Worm (Caenorhabditis elegans) whole organism, L1 larva: Measurements from ENCODE around the gene ZK1290.14.

ENCODE experiments used
- C16A3.4 ChIP-seq: fragments of 150-350 bp; optimal IDR thresholded peaks from 2 replicates; lab custom pipeline; 2014; ENCODE audit warnings: missing biosample characterization, missing genetic modification characterization
- F16B12.6 ChIP-seq: fragments of 150-350 bp; optimal IDR thresholded peaks from 2 replicates; lab custom pipeline; 2014; ENCODE audit warnings: missing biosample characterization, missing genetic modification characterization
- blmp-1 ChIP-seq: fragments of 150-350 bp; optimal IDR thresholded peaks from 2 replicates; lab custom pipeline; 2014; ENCODE audit warnings: missing biosample characterization, missing genetic modification characterization
- ceh-82 ChIP-seq, 3 experiments: fragments of 150-350 bp in 1 of 3; sonication (generic microtip) in 2 of 3; optimal IDR thresholded peaks; 2 replicates each; lab custom pipeline; 2014 to 2017; ENCODE audit warnings: missing biosample characterization in 3 of 3, missing genetic modification characterization in 3 of 3
- ceh-88 ChIP-seq: fragments of 200-800 bp; sonication (Bioruptor generic); IDR thresholded peaks from 2 replicates; pipeline ENCODE4 v1.3.6; 2022; ENCODE audit warnings: missing genetic modification characterization, missing compliant biosample characterization
- ceh-90 ChIP-seq: sonication (generic microtip); optimal IDR thresholded peaks from 2 replicates; lab custom pipeline; 2016; ENCODE audit warnings: missing genetic modification characterization, missing compliant biosample characterization
- ces-1 ChIP-seq: fragments of 150-350 bp; optimal IDR thresholded peaks from 2 replicates; lab custom pipeline; 2014; ENCODE audit warnings: missing biosample characterization, missing genetic modification reagents, missing genetic modification characterization
- dpl-1 ChIP-seq, 3 experiments: fragments of 150-350 bp in 2 of 3; sonication (generic microtip) in 1 of 3; optimal IDR thresholded peaks; 2 replicates each; lab custom pipeline; 2014 to 2017; ENCODE audit warnings: missing biosample characterization in 3 of 3, missing genetic modification characterization in 3 of 3, missing genetic modification reagents in 3 of 3
- dsc-1 ChIP-seq: sonication (generic microtip); optimal IDR thresholded peaks from 2 replicates; lab custom pipeline; 2016; ENCODE audit warnings: mild to moderate bottlenecking, missing genetic modification characterization, missing compliant biosample characterization
- efl-1 ChIP-seq, 4 experiments: fragments of 150-350 bp; optimal IDR thresholded peaks in 3 of 4; peaks in 1 of 4; 1 replicate in 1 of 4; 2 replicates in 3 of 4; lab custom pipeline; 2014; ENCODE audit warnings: missing biosample characterization in 2 of 4, missing genetic modification characterization in 2 of 4, missing genetic modification reagents in 2 of 4
- elt-2 ChIP-seq: sonication (generic microtip); optimal IDR thresholded peaks from 2 replicates; lab custom pipeline; 2016; ENCODE audit warnings: missing genetic modification characterization, mild to moderate bottlenecking, inconsistent platforms, missing compliant biosample characterization, missing genetic modification reagents
- fkh-10 ChIP-seq: sonication (generic microtip); optimal IDR thresholded peaks from 2 replicates; lab custom pipeline; 2017; ENCODE audit warnings: missing biosample characterization, missing genetic modification reagents, missing genetic modification characterization
- fos-1 ChIP-seq: fragments of 150-350 bp; optimal IDR thresholded peaks from 2 replicates; lab custom pipeline; 2014; ENCODE audit warnings: missing biosample characterization, missing genetic modification characterization
- hlh-4 ChIP-seq: sonication (generic microtip); optimal IDR thresholded peaks from 2 replicates; lab custom pipeline; 2016; ENCODE audit warnings: mild to moderate bottlenecking, missing genetic modification characterization, missing compliant biosample characterization
- lin-14 ChIP-seq: fragments of 200-800 bp; sonication (Bioruptor generic); optimal IDR thresholded peaks from 2 replicates; lab custom pipeline; 2018; ENCODE audit warnings: mild to moderate bottlenecking, missing genetic modification characterization, moderate library complexity, missing compliant biosample characterization
- lin-15B ChIP-seq: fragments of 150-350 bp; sonication (generic microtip); optimal IDR thresholded peaks from 3 replicates; lab custom pipeline; 2014; ENCODE audit warnings: missing biosample characterization, missing genetic modification characterization
- lin-35 ChIP-seq, 2 experiments: fragments of 150-350 bp; optimal IDR thresholded peaks; 2 replicates each; lab custom pipeline; 2014; ENCODE audit warnings: missing biosample characterization in 2 of 2, missing genetic modification characterization in 2 of 2, missing genetic modification reagents in 2 of 2
- mab-9 ChIP-seq: fragments of 200-800 bp; sonication (Bioruptor generic); IDR thresholded peaks from 2 replicates; pipeline ENCODE4 v1.3.6; 2022; ENCODE audit warnings: missing genetic modification reagents, missing genetic modification characterization, missing compliant biosample characterization
- mef-2 ChIP-seq: fragments of 150-350 bp; optimal IDR thresholded peaks from 2 replicates; lab custom pipeline; 2014; ENCODE audit warnings: missing biosample characterization, missing genetic modification characterization
- mep-1 ChIP-seq: fragments of 150-350 bp; optimal IDR thresholded peaks from 2 replicates; lab custom pipeline; 2014; ENCODE audit warnings: missing biosample characterization, missing genetic modification characterization
- nhr-20 ChIP-seq: sonication (generic microtip); optimal IDR thresholded peaks from 2 replicates; lab custom pipeline; 2016; ENCODE audit warnings: mild to moderate bottlenecking, missing genetic modification characterization, missing compliant biosample characterization
- nhr-47 ChIP-seq: sonication (generic microtip); optimal IDR thresholded peaks from 2 replicates; lab custom pipeline; 2016; ENCODE audit warnings: mild to moderate bottlenecking, missing genetic modification characterization, moderate library complexity, missing compliant biosample characterization
- nhr-90 ChIP-seq: sonication (generic microtip); optimal IDR thresholded peaks from 2 replicates; lab custom pipeline; 2016; ENCODE audit warnings: mild to moderate bottlenecking, missing genetic modification characterization, missing compliant biosample characterization; ENCODE audit not compliant: poor library complexity
- pax-3 ChIP-seq: fragments of 200-800 bp; sonication (Bioruptor generic); optimal IDR thresholded peaks from 2 replicates; lab custom pipeline; 2018; ENCODE audit warnings: mild to moderate bottlenecking, missing genetic modification characterization, moderate library complexity, missing compliant biosample characterization
- rnt-1 ChIP-seq: sonication (generic microtip); optimal IDR thresholded peaks from 2 replicates; lab custom pipeline; 2016; ENCODE audit warnings: mild to moderate bottlenecking, missing genetic modification characterization, moderate library complexity, missing compliant biosample characterization
- skn-1 ChIP-seq: fragments of 150-350 bp; optimal IDR thresholded peaks from 2 replicates; lab custom pipeline; 2014; ENCODE audit warnings: missing biosample characterization, missing genetic modification characterization
- snu-23 ChIP-seq: sonication (generic microtip); optimal IDR thresholded peaks from 2 replicates; lab custom pipeline; 2016; ENCODE audit warnings: missing genetic modification characterization, missing compliant biosample characterization
- sox-4 ChIP-seq: sonication (generic microtip); optimal IDR thresholded peaks from 2 replicates; lab custom pipeline; 2016; ENCODE audit warnings: missing genetic modification characterization, missing compliant biosample characterization
- unc-30 ChIP-seq: sonication (generic microtip); optimal IDR thresholded peaks from 2 replicates; lab custom pipeline; 2017; ENCODE audit warnings: missing biosample characterization, missing genetic modification characterization
- ztf-11 ChIP-seq, 2 experiments: sonication (generic microtip); optimal IDR thresholded peaks; 2 replicates each; lab custom pipeline; 2016 to 2017; ENCODE audit warnings: missing genetic modification characterization in 2 of 2, missing biosample characterization in 1 of 2, missing compliant biosample characterization in 1 of 2

Gene ZK1290.14

ce11 chrII:7555454-7555853 lies at the start of gene ZK1290.14:
TSS of gene ZK1290.14 (minus strand) at chrII:7555592.
- TF ChIP-seq lin-14 (GFP tag; lab: Kevin White, UChicago) (peak; percentile 0), pax-3 (tag; lab: Kevin White, UChicago) (no peak)

ce11 chrII:7599357-7599756 lies 44.0 kb upstream of the ZK1290.14 start, which contains the start of gene npp-21:
TSS of gene npp-21 (plus strand) at chrII:7599657.
- no peak for TF ChIP-seq unc-30
- no peak for TF ChIP-seq nhr-90
- TF ChIP-seq elt-2 (tag; lab: Kevin White, UChicago), result no peak
- no peak for TF ChIP-seq ces-1 (GFP tag; lab: Kevin White, UChicago)
- TF ChIP-seq rnt-1 (tag; lab: Kevin White, UChicago), result no peak
- no peak for TF ChIP-seq dsc-1 (tag; lab: Kevin White, UChicago)
- TF ChIP-seq fos-1 (tag; lab: Kevin White, UChicago), result no peak
- no peak for TF ChIP-seq sox-4 (tag; lab: Kevin White, UChicago)
- TF ChIP-seq lin-15B (tag; lab: Kevin White, UChicago), result no peak
- TF ChIP-seq ceh-90 (tag; lab: Kevin White, UChicago), result no peak

ce11 chrII:7598702-7599314 lies 43.4 kb upstream of the ZK1290.14 start, which contains the start of gene pgam-5:
TSS of gene pgam-5 (minus strand) at chrII:7598752.
- peak; percentile 11 to 55 for TF ChIP-seq lin-35 (GFP tag; optimal IDR thresholded peaks at IDR 0.05; lab: Kevin White, UChicago)
- TF ChIP-seq hlh-4 (tag; lab: Kevin White, UChicago), result no peak
- TF ChIP-seq dpl-1 (GFP tag; optimal IDR thresholded peaks at IDR 0.05; lab: Kevin White, UChicago), result peak in 2 of 3 experiments; percentile 52 to 59
- TF ChIP-seq F16B12.6 (tag; lab: Kevin White, UChicago), result peak; percentile 87
- peak in 1 of 2 experiments; percentile 7 for TF ChIP-seq efl-1 (optimal IDR thresholded peaks at IDR 0.05; lab: Kevin White, UChicago)
- TF ChIP-seq efl-1 (GFP tag; optimal IDR thresholded peaks at IDR 0.05 in 1 of 2; lab: Kevin White, UChicago), result peak; percentile 47 to 95
- peak; percentile 28 for TF ChIP-seq snu-23 (GFP tag; lab: Kevin White, UChicago)
- no peak for TF ChIP-seq ceh-82 (tag; optimal IDR thresholded peaks at IDR 0.05; lab: Kevin White, UChicago)
- TF ChIP-seq nhr-20 (tag; lab: Kevin White, UChicago), result no peak

ce11 chrII:7594812-7595211 lies 39.4 kb upstream of the ZK1290.14 start, which contains the start of gene syd-1:
TSS of gene syd-1 (minus strand) at chrII:7594912.
- TF ChIP-seq skn-1 (tag; lab: Kevin White, UChicago) (no peak), fkh-10 (GFP tag; lab: Kevin White, UChicago) (no peak), nhr-47 (tag; lab: Kevin White, UChicago) (no peak), lin-14 (GFP tag; lab: Kevin White, UChicago) (no peak), hlh-4 (tag; lab: Kevin White, UChicago) (no peak), unc-30 (no peak), ztf-11 (tag; optimal IDR thresholded peaks at IDR 0.05; lab: Kevin White, UChicago) (no peak), C16A3.4 (no peak), mab-9 (GFP tag; lab: Robert Waterston, UW) (no peak), mep-1 (tag; lab: Kevin White, UChicago) (no peak), mef-2 (no peak)
- TF ChIP-seq, all 84 proteins: peak for 0

ce11 chrII:7594262-7594661 lies 38.9 kb upstream of the ZK1290.14 start:
- TF ChIP-seq ces-1 (GFP tag; lab: Kevin White, UChicago) (peak; percentile 35), blmp-1 (tag; lab: Kevin White, UChicago) (no peak), ceh-88 (GFP tag; lab: Robert Waterston, UW) (no peak), fos-1 (tag; lab: Kevin White, UChicago) (no peak), pax-3 (tag; lab: Kevin White, UChicago) (no peak), fkh-10 (GFP tag; lab: Kevin White, UChicago) (peak; percentile 94), lin-14 (GFP tag; lab: Kevin White, UChicago) (peak; percentile 65)
